Fruit fly (Drosophila melanogaster) whole organism, embryonic: ENCODE measurements around the gene CG15890.

Experiments
- CG10462 ChIP-seq: fragments of 200-800 bp; sonication (Bioruptor generic); optimal IDR thresholded peaks from 2 replicates; lab custom pipeline; 2016; ENCODE audit warnings: missing biosample characterization, missing genetic modification characterization
- CG10565 ChIP-seq: fragments of 200-800 bp; sonication (Bioruptor generic); optimal IDR thresholded peaks from 3 replicates; lab custom pipeline; 2016; ENCODE audit warnings: missing biosample characterization, mild to moderate bottlenecking, missing genetic modification characterization
- CG10654 ChIP-seq: fragments of 200-800 bp; sonication (Bioruptor generic); optimal IDR thresholded peaks from 2 replicates; lab custom pipeline; 2016; ENCODE audit warnings: missing biosample characterization, missing genetic modification characterization
- CG14014 ChIP-seq: fragments of 200-800 bp; sonication (Bioruptor generic); IDR thresholded peaks from 2 replicates; pipeline ENCODE4 v1.3.6; 2022; ENCODE audit warnings: missing biosample characterization, missing genetic modification characterization
- CG14710 ChIP-seq: fragments of 200-800 bp; sonication (Bioruptor generic); optimal IDR thresholded peaks from 3 replicates; lab custom pipeline; 2019; ENCODE audit warnings: missing biosample characterization, mild to moderate bottlenecking, missing genetic modification characterization, moderate library complexity
- CG16863 ChIP-seq: fragments of 200-800 bp; sonication (Bioruptor generic); optimal IDR thresholded peaks from 3 replicates; lab custom pipeline; 2016; ENCODE audit warnings: missing biosample characterization, missing genetic modification characterization
- CG17328 ChIP-seq: fragments of 200-800 bp; sonication (Bioruptor generic); IDR thresholded peaks from 2 replicates; pipeline ENCODE4 v1.3.6; 2022; ENCODE audit warnings: missing biosample characterization, missing genetic modification characterization
- CG17385 ChIP-seq: fragments of 200-800 bp; sonication (Bioruptor generic); optimal IDR thresholded peaks from 3 replicates; lab custom pipeline; 2018; ENCODE audit warnings: missing biosample characterization, mild to moderate bottlenecking, missing genetic modification characterization
- CG1832 ChIP-seq: fragments of 200-800 bp; sonication (Bioruptor generic); optimal IDR thresholded peaks from 2 replicates; lab custom pipeline; 2017; ENCODE audit warnings: missing biosample characterization, mild to moderate bottlenecking, missing genetic modification characterization, inconsistent platforms
- CG18476 ChIP-seq: fragments of 200-800 bp; sonication (Bioruptor generic); optimal IDR thresholded peaks from 2 replicates; lab custom pipeline; 2016; ENCODE audit warnings: missing biosample characterization, mild to moderate bottlenecking, missing genetic modification characterization
- CG18599 ChIP-seq: fragments of 200-800 bp; sonication (Bioruptor generic); optimal IDR thresholded peaks from 3 replicates; lab custom pipeline; 2017; ENCODE audit warnings: missing biosample characterization, missing genetic modification characterization, mild to moderate bottlenecking, moderate library complexity, missing genetic modification reagents
- CG2129 ChIP-seq: fragments of 200-800 bp; sonication (Bioruptor generic); IDR thresholded peaks from 2 replicates; pipeline ENCODE4 v1.3.6; 2022; ENCODE audit warnings: missing biosample characterization, missing genetic modification characterization; ENCODE audit not compliant: partially characterized antibody
- CG2712 ChIP-seq: fragments of 200-800 bp; optimal IDR thresholded peaks from 3 replicates; lab custom pipeline; 2019; ENCODE audit warnings: missing biosample characterization, mild to moderate bottlenecking, missing genetic modification characterization, moderate library complexity
- CG31224 ChIP-seq: fragments of 200-800 bp; sonication (Bioruptor generic); IDR thresholded peaks from 2 replicates; pipeline ENCODE4 v1.3.6; 2022; ENCODE audit warnings: missing biosample characterization, missing genetic modification characterization
- CG3163 ChIP-seq: fragments of 200-800 bp; sonication (Bioruptor generic); optimal IDR thresholded peaks from 3 replicates; lab custom pipeline; 2016; ENCODE audit warnings: missing biosample characterization, missing genetic modification characterization
- CG33213 ChIP-seq: fragments of 200-800 bp; sonication (Bioruptor generic); optimal IDR thresholded peaks from 3 replicates; lab custom pipeline; 2016; ENCODE audit warnings: missing biosample characterization, missing genetic modification characterization
- CG3407 ChIP-seq: fragments of 200-800 bp; sonication (Bioruptor generic); optimal IDR thresholded peaks from 2 replicates; lab custom pipeline; 2018; ENCODE audit warnings: missing biosample characterization, mild to moderate bottlenecking, missing genetic modification characterization
- CG42726 ChIP-seq: fragments of 200-800 bp; sonication (Bioruptor generic); IDR thresholded peaks from 2 replicates; pipeline ENCODE4 v1.3.6; 2022; ENCODE audit warnings: missing biosample characterization, missing genetic modification characterization; ENCODE audit not compliant: partially characterized antibody
- CG6254 ChIP-seq: fragments of 200-800 bp; sonication (Bioruptor generic); optimal IDR thresholded peaks from 3 replicates; lab custom pipeline; 2017; ENCODE audit warnings: mild to moderate bottlenecking, missing biosample characterization, missing genetic modification reagents, missing genetic modification characterization
- CG6791 ChIP-seq: fragments of 200-800 bp; sonication (Bioruptor generic); IDR thresholded peaks from 3 replicates; pipeline ENCODE4 v1.3.6; 2022; ENCODE audit warnings: missing biosample characterization, missing genetic modification characterization; ENCODE audit not compliant: partially characterized antibody
- CG6854 ChIP-seq: fragments of 200-800 bp; sonication (Bioruptor generic); optimal IDR thresholded peaks from 3 replicates; lab custom pipeline; 2017; ENCODE audit warnings: missing biosample characterization, mild to moderate bottlenecking, missing genetic modification characterization
- CG7271 ChIP-seq: fragments of 200-800 bp; sonication (Bioruptor generic); optimal IDR thresholded peaks from 2 replicates; lab custom pipeline; 2018; ENCODE audit warnings: missing biosample characterization, mild to moderate bottlenecking, missing genetic modification characterization, moderate library complexity
- CG8944 ChIP-seq: fragments of 200-800 bp; sonication (Bioruptor generic); optimal IDR thresholded peaks from 3 replicates; lab custom pipeline; 2016; ENCODE audit warnings: missing biosample characterization, missing genetic modification characterization
- CrebB ChIP-seq: fragments of 200-800 bp; sonication (Bioruptor generic); optimal IDR thresholded peaks from 3 replicates; lab custom pipeline; 2018; ENCODE audit warnings: missing biosample characterization, mild to moderate bottlenecking, missing genetic modification characterization
- D19B ChIP-seq: fragments of 200-800 bp; sonication (Bioruptor generic); optimal IDR thresholded peaks from 2 replicates; lab custom pipeline; 2017; ENCODE audit warnings: missing biosample characterization, mild to moderate bottlenecking, missing genetic modification characterization
- Hey ChIP-seq: fragments of 200-800 bp; sonication (Bioruptor generic); optimal IDR thresholded peaks from 3 replicates; lab custom pipeline; 2018; ENCODE audit warnings: missing biosample characterization, mild to moderate bottlenecking, missing genetic modification characterization
- HmgZ ChIP-seq: fragments of 200-800 bp; sonication (Bioruptor generic); optimal IDR thresholded peaks from 2 replicates; lab custom pipeline; 2018; ENCODE audit warnings: missing biosample characterization, mild to moderate bottlenecking, missing genetic modification characterization
- Jarid2 ChIP-seq: fragments of 200-800 bp; sonication (Bioruptor generic); optimal IDR thresholded peaks from 3 replicates; lab custom pipeline; 2017; ENCODE audit warnings: mild to moderate bottlenecking, missing biosample characterization, missing genetic modification reagents, missing genetic modification characterization
- Med ChIP-seq: fragments of 200-800 bp; sonication (Bioruptor generic); peaks from one replicate; lab custom pipeline; 2016; ENCODE audit warnings: missing biosample characterization, missing genetic modification characterization, mild to moderate bottlenecking, inconsistent platforms, moderate library complexity
- Nf-YA ChIP-seq: fragments of 200-800 bp; sonication (Bioruptor generic); IDR thresholded peaks from 2 replicates; pipeline ENCODE4 v1.3.6; 2022; ENCODE audit warnings: missing biosample characterization, missing genetic modification characterization
- PHDP ChIP-seq: fragments of 200-800 bp; sonication (Bioruptor generic); optimal IDR thresholded peaks from 3 replicates; lab custom pipeline; 2018; ENCODE audit warnings: missing biosample characterization, mild to moderate bottlenecking, missing genetic modification characterization, moderate library complexity
- Sox102F ChIP-seq: fragments of 200-800 bp; sonication (Bioruptor generic); optimal IDR thresholded peaks from 2 replicates; lab custom pipeline; 2018; ENCODE audit warnings: missing biosample characterization, mild to moderate bottlenecking, missing genetic modification characterization, moderate library complexity
- al ChIP-seq: fragments of 200-800 bp; sonication (Bioruptor generic); IDR thresholded peaks from 2 replicates; pipeline ENCODE4 v1.3.6; 2022; ENCODE audit warnings: missing biosample characterization, missing genetic modification characterization
- ap ChIP-seq: fragments of 200-800 bp; sonication (Bioruptor generic); IDR thresholded peaks from 2 replicates; pipeline ENCODE4 v1.3.6; 2022; ENCODE audit warnings: missing biosample characterization, missing genetic modification characterization
- disco-r ChIP-seq: fragments of 200-800 bp; sonication (Bioruptor generic); optimal IDR thresholded peaks from 2 replicates; lab custom pipeline; 2016; ENCODE audit warnings: missing biosample characterization, missing genetic modification characterization
- esg ChIP-seq: fragments of 200-800 bp; sonication (Bioruptor generic); conservative IDR thresholded peaks from 2 replicates; pipeline ENCODE4 v1.3.6; 2022; ENCODE audit warnings: missing biosample characterization, missing genetic modification characterization
- eve ChIP-seq, 2 experiments: fragments of >200 bp; optimal IDR thresholded peaks; 2 replicates each; lab custom pipeline; 2017; ENCODE audit warnings: missing biosample characterization in 2 of 2, missing genetic modification characterization in 2 of 2
- kay ChIP-seq: fragments of 200-800 bp; sonication (Bioruptor generic); optimal IDR thresholded peaks from 2 replicates; lab custom pipeline; 2016; ENCODE audit warnings: missing biosample characterization, missing genetic modification characterization
- lab ChIP-seq: fragments of 200-800 bp; sonication (Bioruptor generic); optimal IDR thresholded peaks from 3 replicates; lab custom pipeline; 2017; ENCODE audit warnings: missing biosample characterization, missing genetic modification characterization, mild to moderate bottlenecking, moderate library complexity, missing genetic modification reagents
- mld ChIP-seq: fragments of 200-800 bp; sonication (Bioruptor generic); IDR thresholded peaks from 3 replicates; pipeline ENCODE4 v1.3.6; 2022; ENCODE audit warnings: missing biosample characterization, missing genetic modification characterization; ENCODE audit not compliant: partially characterized antibody
- nerfin-2 ChIP-seq: fragments of 200-800 bp; sonication (Bioruptor generic); IDR thresholded peaks from 2 replicates; pipeline ENCODE4 v1.3.6; 2022; ENCODE audit warnings: missing biosample characterization, missing genetic modification characterization; ENCODE audit not compliant: partially characterized antibody
- pnt ChIP-seq: fragments of 200-800 bp; sonication (Bioruptor generic); optimal IDR thresholded peaks from 3 replicates; lab custom pipeline; 2016; ENCODE audit warnings: missing biosample characterization, missing genetic modification characterization
- rib ChIP-seq: fragments of 200-800 bp; sonication (Bioruptor generic); IDR thresholded peaks from 2 replicates; pipeline ENCODE4 v1.3.6; 2022; ENCODE audit warnings: missing biosample characterization, missing genetic modification characterization
- salm ChIP-seq: fragments of 200-800 bp; sonication (Bioruptor generic); optimal IDR thresholded peaks from 2 replicates; lab custom pipeline; 2018; ENCODE audit warnings: missing biosample characterization, mild to moderate bottlenecking, missing genetic modification characterization
- sr ChIP-seq: fragments of 200-800 bp; sonication (Bioruptor generic); IDR thresholded peaks from 3 replicates; pipeline ENCODE4 v1.3.6; 2022; ENCODE audit warnings: missing biosample characterization, missing genetic modification characterization
- ssp ChIP-seq: fragments of 200-800 bp; sonication (Bioruptor generic); IDR thresholded peaks from 2 replicates; pipeline ENCODE4 v1.3.6; 2022; ENCODE audit warnings: missing biosample characterization, missing genetic modification characterization
- trem ChIP-seq: fragments of 200-800 bp; optimal IDR thresholded peaks from 3 replicates; lab custom pipeline; 2019; ENCODE audit warnings: missing biosample characterization, mild to moderate bottlenecking, missing genetic modification characterization, moderate library complexity
- tup ChIP-seq: fragments of 200-800 bp; sonication (Bioruptor generic); optimal IDR thresholded peaks from 2 replicates; lab custom pipeline; 2016; ENCODE audit warnings: missing biosample characterization, mild to moderate bottlenecking, missing genetic modification characterization, moderate library complexity
- unpg ChIP-seq: fragments of 200-800 bp; sonication (Bioruptor generic); optimal IDR thresholded peaks from 3 replicates; lab custom pipeline; 2018; ENCODE audit warnings: missing biosample characterization, mild to moderate bottlenecking, missing genetic modification characterization, moderate library complexity
- wdn ChIP-seq: fragments of 200-800 bp; sonication (Bioruptor generic); IDR thresholded peaks from 2 replicates; pipeline ENCODE4 v1.3.6; 2022; ENCODE audit warnings: missing biosample characterization, missing genetic modification characterization

CG15890 gene

DNA sequence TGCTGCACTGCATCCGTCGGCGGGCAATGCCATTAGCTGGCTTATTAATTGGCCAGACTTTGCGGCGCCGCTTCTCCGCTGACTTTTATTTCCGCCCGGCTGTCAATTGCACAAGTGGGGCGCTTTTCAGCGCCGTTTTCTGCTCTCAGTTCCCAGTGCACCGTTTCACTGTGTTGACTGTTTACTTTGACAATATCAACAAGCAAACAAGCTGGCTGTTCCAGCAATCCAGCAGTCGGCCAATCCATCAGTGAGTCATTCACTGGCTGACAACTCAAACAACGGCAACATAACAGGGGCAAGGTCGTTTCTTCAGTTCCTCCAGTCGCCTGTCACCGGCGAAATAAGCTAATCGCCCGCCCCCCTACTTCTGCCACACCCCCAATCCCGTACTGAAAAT lies 48.3 kb downstream of the CG15890 start (continued):
- TF ChIP-seq esg (GFP tag; lab: Robert Waterston, UW) (no peak; the same call in 1 of the 2 replicates), al (GFP tag; lab: Robert Waterston, UW) (0 out of 2 replicates have a peak, but pooled peaks have one; percentile 9), CrebB (tag; lab: Kevin White, UChicago) (peak; percentile 79), CG7271 (tag; lab: Kevin White, UChicago) (peak; percentile 4), ssp (GFP tag; lab: Robert Waterston, UW) (peak; percentile 24; the same call in 1 of the 2 replicates), CG14710 (tag; lab: Kevin White, UChicago) (peak; percentile 63), salm (tag; lab: Kevin White, UChicago) (peak; percentile 75), Sox102F (GFP tag; lab: Kevin White, UChicago) (peak; percentile 85), CG14014 (peak; percentile 87), kay (GFP tag; lab: Kevin White, UChicago) (peak; percentile 57), wdn (peak; percentile 64), ap (GFP tag; lab: Robert Waterston, UW) (peak; percentile 78), CG10462 (peak; percentile 61), CG3163 (GFP tag; lab: Kevin White, UChicago) (peak; percentile 35), PHDP (peak; percentile 82), CG2129 (no peak), CG16863 (GFP tag; lab: Kevin White, UChicago) (peak; percentile 73), Jarid2 (GFP tag; lab: Kevin White, UChicago) (peak; percentile 70), eve (GFP tag; optimal IDR thresholded peaks at IDR 0.05; lab: Kevin White, UChicago) (no peak), lab (GFP tag; lab: Kevin White, UChicago) (peak; percentile 94), CG10654 (GFP tag; lab: Kevin White, UChicago) (peak; percentile 85), CG8944 (GFP tag; lab: Kevin White, UChicago) (peak; percentile 68), sr (GFP tag; lab: Robert Waterston, UW) (peak; percentile 83), Nf-YA (GFP tag; lab: Robert Waterston, UW) (peak; percentile 86), pnt (GFP tag; lab: Kevin White, UChicago) (peak; percentile 65), CG17328 (GFP tag; lab: Robert Waterston, UW) (peak; percentile 62), CG18599 (peak; percentile 89), trem (tag; lab: Kevin White, UChicago) (peak; percentile 26), CG6254 (GFP tag; lab: Kevin White, UChicago) (peak; percentile 76), CG10565 (GFP tag; lab: Kevin White, UChicago) (peak; percentile 2), CG6791 (GFP tag; lab: Robert Waterston, UW) (no peak), CG33213 (GFP tag; lab: Kevin White, UChicago) (peak; percentile 84), Hey (peak; percentile 68), CG18476 (GFP tag; lab: Kevin White, UChicago) (peak; percentile 51), CG17385 (GFP tag; lab: Kevin White, UChicago) (peak; percentile 70), CG6854 (GFP tag; lab: Kevin White, UChicago) (peak; percentile 73), mld (GFP tag; lab: Robert Waterston, UW) (no peak), CG3407 (GFP tag; lab: Kevin White, UChicago) (peak; percentile 93), D19B (peak; percentile 16), rib (GFP tag; lab: Robert Waterston, UW) (0 out of 2 replicates have a peak, but pooled peaks have one; percentile 23), disco-r (GFP tag; lab: Kevin White, UChicago) (peak; percentile 37), CG2712 (tag; lab: Kevin White, UChicago) (peak; percentile 61), CG1832 (GFP tag; lab: Kevin White, UChicago) (no peak), Med (GFP tag; lab: Kevin White, UChicago) (peak; percentile 98), CG42726 (GFP tag; lab: Robert Waterston, UW) (no peak), tup (GFP tag; lab: Kevin White, UChicago) (peak; percentile 64), CG31224 (GFP tag; lab: Robert Waterston, UW) (0 out of 2 replicates have a peak, but pooled peaks have one; percentile 37), nerfin-2 (GFP tag; lab: Robert Waterston, UW) (no peak), unpg (peak; percentile 69), HmgZ (tag; lab: Kevin White, UChicago) (peak; percentile 80)
